Fruit fly (Drosophila melanogaster) whole organism, embryonic: ENCODE data around the gene CG9672.

ENCODE experiments used
- ATbp ChIP-seq: fragments of 200-800 bp; sonication (Bioruptor generic); optimal IDR thresholded peaks from 2 replicates; lab custom pipeline; 2017; ENCODE audit warnings: missing biosample characterization, mild to moderate bottlenecking, missing genetic modification characterization, missing genetic modification reagents
- Ada2b ChIP-seq: fragments of 200-800 bp; sonication (Bioruptor generic); IDR thresholded peaks from 2 replicates; pipeline ENCODE4 v1.3.6; 2022; ENCODE audit warnings: missing biosample characterization, missing genetic modification characterization
- Asciz ChIP-seq: fragments of 200-800 bp; sonication (Bioruptor generic); optimal IDR thresholded peaks from 2 replicates; lab custom pipeline; 2017; ENCODE audit warnings: missing biosample characterization, mild to moderate bottlenecking, missing genetic modification characterization, missing genetic modification reagents
- Atf3 ChIP-seq: fragments of 200-800 bp; sonication (Bioruptor generic); optimal IDR thresholded peaks from 3 replicates; lab custom pipeline; 2016; ENCODE audit warnings: missing biosample characterization, missing genetic modification characterization
- CG10959 ChIP-seq: fragments of 200-800 bp; sonication (Bioruptor generic); IDR thresholded peaks from 2 replicates; pipeline ENCODE4 v1.3.6; 2022; ENCODE audit warnings: missing biosample characterization, missing genetic modification characterization
- CG11398 ChIP-seq: fragments of 200-800 bp; sonication (Bioruptor generic); optimal IDR thresholded peaks from 2 replicates; lab custom pipeline; 2016; ENCODE audit warnings: missing biosample characterization, missing genetic modification characterization
- CG12299 ChIP-seq: fragments of 200-800 bp; sonication (Bioruptor generic); optimal IDR thresholded peaks from 2 replicates; lab custom pipeline; 2018; ENCODE audit warnings: missing biosample characterization, mild to moderate bottlenecking, missing genetic modification characterization
- CG15011 ChIP-seq: fragments of 200-800 bp; sonication (Bioruptor generic); optimal IDR thresholded peaks from 3 replicates; lab custom pipeline; 2018; ENCODE audit warnings: missing biosample characterization, mild to moderate bottlenecking, missing genetic modification characterization
- CG1529 ChIP-seq: fragments of 200-800 bp; sonication (Bioruptor generic); optimal IDR thresholded peaks from 3 replicates; lab custom pipeline; 2018; ENCODE audit warnings: missing biosample characterization, missing genetic modification characterization
- CG17568 ChIP-seq: fragments of 200-800 bp; sonication (Bioruptor generic); optimal IDR thresholded peaks from 2 replicates; lab custom pipeline; 2018; ENCODE audit warnings: missing biosample characterization, mild to moderate bottlenecking, missing genetic modification characterization, moderate library complexity
- CG17612 ChIP-seq: fragments of 200-800 bp; sonication (Bioruptor generic); IDR thresholded peaks from 2 replicates; pipeline ENCODE4 v1.3.6; 2022; ENCODE audit warnings: missing biosample characterization, missing genetic modification characterization
- CG1792 ChIP-seq: fragments of 200-800 bp; sonication (Bioruptor generic); optimal IDR thresholded peaks from 2 replicates; lab custom pipeline; 2016; ENCODE audit warnings: missing biosample characterization, missing genetic modification characterization
- CG18262 ChIP-seq: fragments of 200-800 bp; optimal IDR thresholded peaks from 3 replicates; lab custom pipeline; 2019; ENCODE audit warnings: missing biosample characterization, mild to moderate bottlenecking, missing genetic modification characterization, moderate library complexity
- CG2678 ChIP-seq: fragments of 200-800 bp; sonication (Bioruptor generic); optimal IDR thresholded peaks from 3 replicates; lab custom pipeline; 2019; ENCODE audit warnings: missing biosample characterization, mild to moderate bottlenecking, missing genetic modification characterization, moderate library complexity
- CG31224 ChIP-seq: fragments of 200-800 bp; sonication (Bioruptor generic); IDR thresholded peaks from 2 replicates; pipeline ENCODE4 v1.3.6; 2022; ENCODE audit warnings: missing biosample characterization, missing genetic modification characterization
- CG32772 ChIP-seq: fragments of 200-800 bp; sonication (Bioruptor generic); IDR thresholded peaks from 2 replicates; pipeline ENCODE4 v1.3.6; 2022; ENCODE audit warnings: missing biosample characterization, missing genetic modification characterization
- CG5180 ChIP-seq: fragments of 200-800 bp; sonication (Bioruptor generic); optimal IDR thresholded peaks from 3 replicates; lab custom pipeline; 2017; ENCODE audit warnings: missing biosample characterization, missing genetic modification characterization, mild to moderate bottlenecking, moderate library complexity, missing genetic modification reagents
- CG6683 ChIP-seq: fragments of 200-800 bp; sonication (Bioruptor generic); optimal IDR thresholded peaks from 2 replicates; lab custom pipeline; 2017; ENCODE audit warnings: missing biosample characterization, mild to moderate bottlenecking, missing genetic modification characterization, missing genetic modification reagents
- CG6689 ChIP-seq: fragments of 200-800 bp; sonication (Bioruptor generic); IDR thresholded peaks from 2 replicates; pipeline ENCODE4 v1.3.6; 2022; ENCODE audit warnings: missing biosample characterization, missing genetic modification characterization
- CG7928 ChIP-seq: fragments of 200-800 bp; sonication (Bioruptor generic); optimal IDR thresholded peaks from 2 replicates; lab custom pipeline; 2017; ENCODE audit warnings: missing biosample characterization, mild to moderate bottlenecking, missing genetic modification characterization
- CG8765 ChIP-seq: fragments of 200-800 bp; sonication (Bioruptor generic); IDR thresholded peaks from 2 replicates; pipeline ENCODE4 v1.3.6; 2022; ENCODE audit warnings: missing biosample characterization, missing genetic modification characterization
- Dfd ChIP-seq, 2 experiments: fragments of >200 bp; optimal IDR thresholded peaks; 2 replicates each; lab custom pipeline; 2017; ENCODE audit warnings: missing biosample characterization in 2 of 2, missing genetic modification characterization in 2 of 2
- Ets97D ChIP-seq: fragments of 200-800 bp; sonication (Bioruptor generic); optimal IDR thresholded peaks from 3 replicates; lab custom pipeline; 2016; ENCODE audit warnings: missing biosample characterization, missing genetic modification characterization
- Gug ChIP-seq: fragments of 200-800 bp; sonication (Bioruptor generic); IDR thresholded peaks from 4 replicates; pipeline ENCODE4 v1.3.6; 2022; ENCODE audit warnings: missing biosample characterization, missing genetic modification characterization
- H15 ChIP-seq: fragments of 200-800 bp; sonication (Bioruptor generic); IDR thresholded peaks from 3 replicates; pipeline ENCODE4 v1.3.6; 2022; ENCODE audit warnings: missing biosample characterization, missing genetic modification characterization
- H2.0 ChIP-seq: fragments of 200-800 bp; sonication (Bioruptor generic); IDR thresholded peaks from 2 replicates; pipeline ENCODE4 v1.3.6; 2022; ENCODE audit warnings: missing biosample characterization, missing genetic modification characterization
- HHEX ChIP-seq: fragments of 200-800 bp; sonication (Bioruptor generic); optimal IDR thresholded peaks from 3 replicates; lab custom pipeline; 2017; ENCODE audit warnings: missing biosample characterization, mild to moderate bottlenecking, missing genetic modification characterization, missing genetic modification reagents
- Hey ChIP-seq: fragments of 200-800 bp; sonication (Bioruptor generic); optimal IDR thresholded peaks from 3 replicates; lab custom pipeline; 2018; ENCODE audit warnings: missing biosample characterization, mild to moderate bottlenecking, missing genetic modification characterization
- Mes4 ChIP-seq: fragments of 200-800 bp; sonication (Bioruptor generic); optimal IDR thresholded peaks from 2 replicates; lab custom pipeline; 2016; ENCODE audit warnings: missing biosample characterization, missing genetic modification characterization
- Nf-YA ChIP-seq: fragments of 200-800 bp; sonication (Bioruptor generic); IDR thresholded peaks from 2 replicates; pipeline ENCODE4 v1.3.6; 2022; ENCODE audit warnings: missing biosample characterization, missing genetic modification characterization
- Oli ChIP-seq: fragments of 200-800 bp; sonication (Bioruptor generic); optimal IDR thresholded peaks from 2 replicates; lab custom pipeline; 2018; ENCODE audit warnings: missing biosample characterization, mild to moderate bottlenecking, missing genetic modification characterization, moderate library complexity
- Side ChIP-seq: fragments of 200-800 bp; sonication (Bioruptor generic); optimal IDR thresholded peaks from 2 replicates; lab custom pipeline; 2016; ENCODE audit warnings: missing biosample characterization, missing genetic modification characterization
- ab ChIP-seq: fragments of 200-800 bp; sonication (Bioruptor generic); optimal IDR thresholded peaks from 2 replicates; lab custom pipeline; 2016; ENCODE audit warnings: missing biosample characterization, missing genetic modification characterization
- abd-A ChIP-seq: fragments of 200-800 bp; sonication (Bioruptor generic); optimal IDR thresholded peaks from 3 replicates; lab custom pipeline; 2019; ENCODE audit warnings: missing biosample characterization, mild to moderate bottlenecking, missing genetic modification characterization, moderate library complexity
- ap ChIP-seq: fragments of 200-800 bp; sonication (Bioruptor generic); IDR thresholded peaks from 2 replicates; pipeline ENCODE4 v1.3.6; 2022; ENCODE audit warnings: missing biosample characterization, missing genetic modification characterization
- az2 ChIP-seq: fragments of 200-800 bp; sonication (Bioruptor generic); optimal IDR thresholded peaks from 3 replicates; lab custom pipeline; 2016; ENCODE audit warnings: missing biosample characterization, missing genetic modification characterization
- bcd ChIP-seq: fragments of 200-800 bp; sonication (Bioruptor generic); optimal IDR thresholded peaks from 2 replicates; lab custom pipeline; 2017; ENCODE audit warnings: missing biosample characterization, mild to moderate bottlenecking, missing genetic modification characterization
- br ChIP-seq: fragments of >200 bp; optimal IDR thresholded peaks from 2 replicates; lab custom pipeline; 2017
- crc ChIP-seq: fragments of 200-800 bp; sonication (Bioruptor generic); optimal IDR thresholded peaks from 2 replicates; lab custom pipeline; 2016; ENCODE audit warnings: missing biosample characterization, missing genetic modification characterization
- dimm ChIP-seq: fragments of 200-800 bp; sonication (Bioruptor generic); IDR thresholded peaks from 2 replicates; pipeline ENCODE4 v1.3.6; 2022; ENCODE audit warnings: missing biosample characterization, missing genetic modification characterization
- dm ChIP-seq: fragments of 200-800 bp; sonication (Bioruptor generic); optimal IDR thresholded peaks from 3 replicates; lab custom pipeline; 2016; ENCODE audit warnings: missing biosample characterization, missing genetic modification characterization
- dpn ChIP-seq, 2 experiments: fragments of 200-800 bp; sonication (Bioruptor generic); optimal IDR thresholded peaks; 3 replicates each; lab custom pipeline; 2016; ENCODE audit warnings: missing biosample characterization in 2 of 2, missing genetic modification characterization in 2 of 2
- gsb-n ChIP-seq: fragments of 200-800 bp; sonication (Bioruptor generic); optimal IDR thresholded peaks from 3 replicates; lab custom pipeline; 2018; ENCODE audit warnings: missing biosample characterization, mild to moderate bottlenecking, missing genetic modification characterization
- hb ChIP-seq: fragments of 200-800 bp; sonication (Bioruptor generic); IDR thresholded peaks from 3 replicates; pipeline ENCODE4 v1.3.6; 2022; ENCODE audit warnings: missing biosample characterization, missing genetic modification characterization; ENCODE audit not compliant: partially characterized antibody
- her ChIP-seq: fragments of 200-800 bp; sonication (Bioruptor generic); optimal IDR thresholded peaks from 2 replicates; lab custom pipeline; 2016; ENCODE audit warnings: missing biosample characterization, missing genetic modification characterization
- pzg ChIP-seq: fragments of 200-800 bp; sonication (Bioruptor generic); optimal IDR thresholded peaks from 3 replicates; lab custom pipeline; 2018; ENCODE audit warnings: missing biosample characterization, mild to moderate bottlenecking, missing genetic modification characterization, moderate library complexity
- ro ChIP-seq: fragments of 200-800 bp; sonication (Bioruptor generic); IDR thresholded peaks from 2 replicates; pipeline ENCODE4 v1.3.6; 2022; ENCODE audit warnings: missing biosample characterization, missing genetic modification characterization
- sima ChIP-seq: fragments of 200-800 bp; sonication (Bioruptor generic); optimal IDR thresholded peaks from 2 replicates; lab custom pipeline; 2016; ENCODE audit warnings: missing biosample characterization, missing genetic modification characterization
- zfh2 ChIP-seq: fragments of 200-800 bp; sonication (Bioruptor generic); optimal IDR thresholded peaks from 2 replicates; lab custom pipeline; 2016; ENCODE audit warnings: missing biosample characterization, missing genetic modification characterization

Gene CG9672

DNA sequence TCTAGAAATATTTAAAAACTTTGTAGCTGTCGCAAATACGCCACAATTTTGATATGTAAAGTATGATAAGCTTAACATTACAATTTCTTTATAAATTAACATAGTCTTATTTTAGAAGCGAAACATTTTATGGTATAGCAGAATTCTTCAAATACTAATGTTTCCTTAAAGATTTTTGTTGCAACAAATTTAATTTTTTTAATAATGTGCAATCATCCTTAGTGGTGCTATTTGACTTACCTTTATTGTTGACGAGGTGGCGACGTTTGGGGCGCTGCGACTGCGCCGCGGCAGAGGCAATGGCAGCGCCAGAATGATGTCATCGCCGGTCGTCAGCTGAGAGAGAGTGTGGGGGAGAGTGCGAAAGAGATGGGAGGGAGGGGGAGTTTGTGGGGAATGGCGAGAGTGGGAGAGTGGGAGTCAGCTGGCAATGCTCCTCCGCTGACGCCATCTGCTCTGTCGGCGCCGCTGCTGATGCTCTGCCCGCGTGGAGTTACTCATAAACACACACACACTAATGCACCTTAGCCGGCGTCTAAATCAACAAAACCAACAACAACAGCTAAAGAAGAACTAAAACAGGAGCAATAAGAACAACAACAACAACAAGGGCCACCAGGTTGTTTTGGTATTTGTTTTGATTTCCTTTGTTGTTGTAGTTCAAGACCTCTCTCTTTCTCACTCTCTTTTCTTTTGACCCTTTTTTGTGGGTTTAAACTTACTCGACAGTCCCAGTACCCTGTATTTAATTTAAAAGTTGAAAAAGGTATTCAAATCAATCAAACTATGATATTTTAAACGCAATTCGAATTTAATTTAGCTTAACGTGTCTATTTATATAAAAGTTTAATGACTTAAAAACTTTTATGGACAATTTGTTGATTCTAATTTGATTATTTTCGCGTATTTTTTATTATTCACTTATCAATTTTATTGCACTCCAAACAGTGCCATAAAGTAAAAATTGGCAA is 16.8 kb upstream of the CG9672 start (continued):
- TF ChIP-seq HHEX (GFP tag; lab: Kevin White, UChicago) (peak; percentile 64), Mes4 (GFP tag; lab: Kevin White, UChicago) (peak; percentile 30), Nf-YA (GFP tag; lab: Robert Waterston, UW) (no peak), CG17568 (GFP tag; lab: Kevin White, UChicago) (peak; percentile 72), CG31224 (GFP tag; lab: Robert Waterston, UW) (peak; percentile 35), ab (GFP tag; lab: Kevin White, UChicago) (no peak), CG12299 (peak; percentile 73), abd-A (tag; lab: Kevin White, UChicago) (no peak), ATbp (GFP tag; lab: Kevin White, UChicago) (peak; percentile 71), Ada2b (GFP tag; lab: Robert Waterston, UW) (peak; percentile 73), her (GFP tag; lab: Kevin White, UChicago) (no peak), Ets97D (GFP tag; lab: Kevin White, UChicago) (no peak), dm (GFP tag; lab: Kevin White, UChicago) (no peak), Hey (tag; lab: Kevin White, UChicago) (no peak), H15 (GFP tag; lab: Robert Waterston, UW) (peak; percentile 63; the same call in 1 of the 3 replicates), CG1792 (GFP tag; lab: Kevin White, UChicago) (no peak), CG18262 (tag; lab: Kevin White, UChicago) (peak; percentile 73), sima (GFP tag; lab: Kevin White, UChicago) (no peak), Asciz (GFP tag; lab: Kevin White, UChicago) (peak; percentile 32), bcd (GFP tag; lab: Kevin White, UChicago) (peak; percentile 60), CG17612 (GFP tag; lab: Robert Waterston, UW) (peak; percentile 9; the same call in 1 of the 2 replicates), CG32772 (GFP tag; lab: Robert Waterston, UW) (peak; percentile 67), crc (GFP tag; lab: Kevin White, UChicago) (peak; percentile 46), dimm (0 out of 2 replicates have a peak, but pooled peaks have one; percentile 22), pzg (GFP tag; lab: Kevin White, UChicago) (no peak), Oli (tag; lab: Kevin White, UChicago) (peak; percentile 80), CG6689 (GFP tag; lab: Robert Waterston, UW) (peak; percentile 76), dpn (GFP tag; optimal IDR thresholded peaks at IDR 0.05; lab: Kevin White, UChicago) (peak; percentile 69 to 72), zfh2 (GFP tag; lab: Kevin White, UChicago) (peak; percentile 19), CG2678 (tag; lab: Kevin White, UChicago) (peak; percentile 76), CG8765 (no peak), Side (GFP tag; lab: Kevin White, UChicago) (peak; percentile 24), ro (GFP tag; lab: Robert Waterston, UW) (peak; percentile 26; the same call in 1 of the 2 replicates), az2 (GFP tag; lab: Kevin White, UChicago) (peak; percentile 74), Atf3 (GFP tag; lab: Kevin White, UChicago) (peak; percentile 27), CG15011 (GFP tag; lab: Kevin White, UChicago) (peak; percentile 36), CG1529 (GFP tag; lab: Kevin White, UChicago) (peak; percentile 67), br (no peak), CG11398 (GFP tag; lab: Kevin White, UChicago) (no peak), Dfd (GFP tag; optimal IDR thresholded peaks at IDR 0.05; lab: Kevin White, UChicago) (no peak), H2.0 (GFP tag; lab: Robert Waterston, UW) (peak; percentile 57), CG10959 (GFP tag; lab: Robert Waterston, UW) (0 out of 2 replicates have a peak, but pooled peaks have one; percentile 24), CG5180 (peak; percentile 50), Gug (GFP tag; lab: Robert Waterston, UW) (peak; percentile 12; the same call in 1 of the 4 replicates), ap (GFP tag; lab: Robert Waterston, UW) (0 out of 2 replicates have a peak, but pooled peaks have one; percentile 10), CG6683 (GFP tag; lab: Kevin White, UChicago) (no peak), hb (GFP tag; lab: Robert Waterston, UW) (no peak), CG7928 (no peak), gsb-n (peak; percentile 78)
